Fruit fly (Drosophila melanogaster) whole organism, embryonic: ENCODE data around the gene CG33111.

ENCODE experiments used
- B-H2 ChIP-seq: fragments of 200-800 bp; sonication (Bioruptor generic); optimal IDR thresholded peaks from 2 replicates; lab custom pipeline; 2018; ENCODE audit warnings: missing biosample characterization, mild to moderate bottlenecking, missing genetic modification characterization
- dmrt11E ChIP-seq: fragments of 200-800 bp; sonication (Bioruptor generic); optimal IDR thresholded peaks from 3 replicates; lab custom pipeline; 2018; ENCODE audit warnings: missing biosample characterization, mild to moderate bottlenecking, missing genetic modification characterization, moderate library complexity
- ranshi ChIP-seq: fragments of 200-800 bp; sonication (Bioruptor generic); IDR thresholded peaks from 2 replicates; pipeline ENCODE4 v1.3.6; 2022; ENCODE audit warnings: missing biosample characterization, missing genetic modification characterization

dm6 chr3R:23782456-23783402, 36.3 kb downstream of the CG33111 start:
- TF ChIP-seq ranshi (GFP tag; lab: Robert Waterston, UW) (peak; percentile 73), B-H2 (GFP tag; lab: Kevin White, UChicago) (peak; percentile 52), dmrt11E (tag; lab: Kevin White, UChicago) (peak; percentile 98)
